Worm (Caenorhabditis elegans): ENCODE measurements around the gene seb-3.
A peak's percentile ranks its signal among the peaks of the same experiment; 100 is the strongest.

The seb-3 gene

ce11 chrX:15078276-15078675 lies 52.2 kb downstream of the seb-3 start:
- TF ChIP-seq mep-1 (tag; optimal IDR thresholded peaks at IDR 0.05), result no peak
- no peak for TF ChIP-seq lin-39 (tag; optimal IDR thresholded peaks at IDR 0.05)
- no peak for TF ChIP-seq nhr-47 (tag; optimal IDR thresholded peaks at IDR 0.05)
- no peak for TF ChIP-seq unc-62 (GFP tag; optimal IDR thresholded peaks at IDR 0.05)
- TF ChIP-seq mdl-1 (tag; optimal IDR thresholded peaks at IDR 0.05), result no peak

ce11 chrX:15079406-15079805 lies 53.3 kb downstream of the seb-3 start:
- TF ChIP-seq nhr-90 (tag; optimal IDR thresholded peaks at IDR 0.05; ENCODE audit: poor library complexity), result peak; percentile 38
- peak; percentile 64 for TF ChIP-seq lin-14 (GFP tag; optimal IDR thresholded peaks at IDR 0.05)
- TF ChIP-seq hpl-2 (GFP tag; optimal IDR thresholded peaks at IDR 0.05), result no peak
- no peak for TF ChIP-seq ceh-82 (tag; optimal IDR thresholded peaks at IDR 0.05)
- TF ChIP-seq nhr-20 (tag; optimal IDR thresholded peaks at IDR 0.05), result peak; percentile 83
- TF ChIP-seq Y116A8C.19 (tag; optimal IDR thresholded peaks at IDR 0.05; ENCODE audit: borderline replicate concordance), result no peak
- peak in 5 of 6 experiments; percentile 48 to 92 (median 69) for TF ChIP-seq elt-3 (tag; optimal IDR thresholded peaks at IDR 0.05)
- TF ChIP-seq C16A3.4 (tag; optimal IDR thresholded peaks at IDR 0.05), result peak; percentile 5
- peak in 1 of 2 experiments; percentile 74 for TF ChIP-seq mdl-1 (tag; optimal IDR thresholded peaks at IDR 0.05)
- peak; percentile 60 for TF ChIP-seq nhr-19 (GFP tag; conservative IDR thresholded peaks at IDR 0.05)
- TF ChIP-seq nhr-28 (tag; optimal IDR thresholded peaks at IDR 0.05), result no peak
- TF ChIP-seq lin-35 (GFP tag; optimal IDR thresholded peaks at IDR 0.05), result peak in 1 of 2 experiments; percentile 45
- TF ChIP-seq grh-1 (GFP tag; IDR thresholded peaks at IDR 0.05), result peak; percentile 78
- TF ChIP-seq tbx-2 (tag; optimal IDR thresholded peaks at IDR 0.05), result peak; percentile 40
- no peak for TF ChIP-seq sox-4 (tag; optimal IDR thresholded peaks at IDR 0.05)
- TF ChIP-seq ama-1 (optimal IDR thresholded peaks at IDR 0.05), result no peak
- TF ChIP-seq snu-23 (GFP tag; optimal IDR thresholded peaks at IDR 0.05), result peak; percentile 56
- TF ChIP-seq lsy-2 (tag; optimal IDR thresholded peaks at IDR 0.05), result peak in 1 of 2 experiments; percentile 32
- TF ChIP-seq unc-130 (tag; optimal IDR thresholded peaks at IDR 0.05), result peak; percentile 63
- peak; percentile 92 for TF ChIP-seq nhr-85 (tag)
- TF ChIP-seq nhr-71 (tag; optimal IDR thresholded peaks at IDR 0.05), result peak; percentile 69
- TF ChIP-seq blmp-1 (tag; optimal IDR thresholded peaks at IDR 0.05), result peak; percentile 86
